Worm (Caenorhabditis elegans): Measurements from ENCODE around the gene T27D12.6.

T27D12.6 gene

DNA sequence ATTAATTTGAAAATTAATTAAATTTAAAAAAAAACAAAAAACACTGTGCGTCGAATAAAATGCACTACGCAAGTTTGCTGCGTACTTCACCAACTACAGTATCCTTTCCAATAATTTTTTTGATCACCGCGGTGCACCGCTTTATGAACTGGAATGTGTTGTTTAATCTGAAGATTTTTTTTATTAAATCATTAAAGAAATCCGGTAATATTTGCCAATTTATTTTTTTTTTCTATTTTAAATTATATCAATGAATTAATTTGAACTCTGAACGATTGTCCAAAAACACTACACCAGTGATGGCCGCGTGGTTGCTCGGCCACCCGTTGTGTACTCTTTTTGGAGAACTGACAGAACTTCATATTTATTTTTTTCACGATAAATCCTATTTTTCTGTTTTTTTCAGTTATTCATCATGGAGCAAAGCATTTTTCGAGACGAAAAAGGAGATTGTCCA lies 25.3 kb downstream of the T27D12.6 start, which contains the start of gene K12D12.5:
K12D12.5 (plus strand) TSS at position 407 of the 457 bp plus-strand sequence.
- TF ChIP-seq ztf-16 (tag; optimal IDR thresholded peaks at IDR 0.05) (no peak), eyg-1 (tag; optimal IDR thresholded peaks at IDR 0.05) (no peak), K09A11.1 (tag; optimal IDR thresholded peaks at IDR 0.05; ENCODE audit: insufficient read depth) (no peak), pha-4 (tag; optimal IDR thresholded peaks at IDR 0.05) (no peak), ceh-14 (tag; optimal IDR thresholded peaks at IDR 0.05) (no peak), ttx-3 (tag; optimal IDR thresholded peaks at IDR 0.05) (no peak), lin-11 (tag; optimal IDR thresholded peaks at IDR 0.05) (no peak), unc-86 (tag; optimal IDR thresholded peaks at IDR 0.05) (no peak), pqm-1 (tag; optimal IDR thresholded peaks at IDR 0.05) (no peak), mec-3 (tag; optimal IDR thresholded peaks at IDR 0.05; ENCODE audit: borderline replicate concordance) (no peak), hlh-15 (tag; optimal IDR thresholded peaks at IDR 0.05) (no peak), sox-2 (GFP tag; IDR thresholded peaks at IDR 0.05) (no peak), fkh-6 (tag; optimal IDR thresholded peaks at IDR 0.05) (no peak)

DNA sequence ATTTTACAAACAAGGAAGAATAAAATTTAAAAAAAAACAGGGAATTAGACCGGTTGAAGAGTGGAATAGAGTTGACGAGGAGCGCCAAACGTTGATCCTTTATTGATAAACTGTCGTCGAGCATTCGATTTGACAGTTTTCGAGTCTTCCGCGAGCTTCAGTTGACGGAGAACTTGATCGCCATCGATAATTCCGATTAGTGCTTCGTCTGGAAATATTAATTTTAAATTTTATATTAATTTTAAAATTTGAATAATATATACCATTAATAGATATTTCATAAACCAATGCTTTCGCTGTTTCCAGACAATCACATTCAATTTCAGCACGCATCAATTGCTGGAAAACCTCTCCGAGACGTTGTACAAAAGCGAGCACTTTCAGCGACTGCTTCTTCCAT lies 30.3 kb downstream of the T27D12.6 start, which contains the start of gene K12D12.4:
K12D12.4 (minus strand) TSS at position 101 of the 400 bp plus-strand sequence.
- TF ChIP-seq hlh-15 (tag; optimal IDR thresholded peaks at IDR 0.05), result no peak
- TF ChIP-seq ceh-18 (tag; optimal IDR thresholded peaks at IDR 0.05), result no peak
- no peak for TF ChIP-seq K09A11.1 (tag; optimal IDR thresholded peaks at IDR 0.05; ENCODE audit: insufficient read depth)
- no peak for TF ChIP-seq elt-4 (tag; optimal IDR thresholded peaks at IDR 0.05)
- no peak for TF ChIP-seq odd-2 (tag; optimal IDR thresholded peaks at IDR 0.05)

DNA sequence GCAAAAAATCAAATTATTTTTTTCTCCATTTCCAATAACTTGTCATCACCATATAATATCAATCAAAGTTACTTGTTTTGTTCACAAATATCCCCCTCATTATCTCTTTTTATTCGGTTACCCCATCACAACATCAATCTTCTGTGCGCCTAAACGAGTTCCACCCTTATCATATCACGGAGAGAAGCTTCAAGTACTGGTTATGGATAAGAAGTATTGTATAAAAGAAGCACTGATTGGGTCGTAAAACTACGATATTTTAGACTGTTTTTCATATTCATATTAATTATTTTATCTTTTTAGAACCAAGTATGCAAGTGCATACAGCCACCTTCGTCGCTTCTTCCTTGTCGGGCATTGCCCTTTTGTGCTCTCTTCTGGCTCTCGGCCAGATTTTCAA lies 32.9 kb downstream of the T27D12.6 start, which contains the start of gene col-84:
col-84 (plus strand) TSS at position 301 of the 400 bp plus-strand sequence.
- TF ChIP-seq tbx-7 (tag; optimal IDR thresholded peaks at IDR 0.05) (no peak), fkh-6 (tag; optimal IDR thresholded peaks at IDR 0.05) (no peak), che-1 (tag; optimal IDR thresholded peaks at IDR 0.05) (no peak), npax-4 (tag; optimal IDR thresholded peaks at IDR 0.05) (no peak), ceh-6 (GFP tag; optimal IDR thresholded peaks at IDR 0.05) (no peak), pros-1 (tag; optimal IDR thresholded peaks at IDR 0.05) (no peak), unc-3 (GFP tag; conservative IDR thresholded peaks at IDR 0.05) (no peak), unc-3 (tag; optimal IDR thresholded peaks at IDR 0.05) (no peak), ama-1 (optimal IDR thresholded peaks at IDR 0.05) (no peak), tbx-2 (tag; optimal IDR thresholded peaks at IDR 0.05) (no peak), unc-42 (tag; optimal IDR thresholded peaks at IDR 0.05) (no peak), ztf-16 (tag; optimal IDR thresholded peaks at IDR 0.05) (no peak), ceh-31 (tag; optimal IDR thresholded peaks at IDR 0.05) (no peak), ahr-1 (tag; optimal IDR thresholded peaks at IDR 0.05) (no peak), dve-1 (tag; optimal IDR thresholded peaks at IDR 0.05) (no peak), fkh-10 (GFP tag; optimal IDR thresholded peaks at IDR 0.05) (no peak), K02D7.2 (tag; optimal IDR thresholded peaks at IDR 0.05) (no peak), ceh-19 (GFP tag; optimal IDR thresholded peaks at IDR 0.05) (no peak), odd-2 (tag; optimal IDR thresholded peaks at IDR 0.05) (no peak), C08G9.2 (tag; optimal IDR thresholded peaks at IDR 0.05) (no peak), mec-3 (tag; optimal IDR thresholded peaks at IDR 0.05; ENCODE audit: borderline replicate concordance) (no peak)

DNA sequence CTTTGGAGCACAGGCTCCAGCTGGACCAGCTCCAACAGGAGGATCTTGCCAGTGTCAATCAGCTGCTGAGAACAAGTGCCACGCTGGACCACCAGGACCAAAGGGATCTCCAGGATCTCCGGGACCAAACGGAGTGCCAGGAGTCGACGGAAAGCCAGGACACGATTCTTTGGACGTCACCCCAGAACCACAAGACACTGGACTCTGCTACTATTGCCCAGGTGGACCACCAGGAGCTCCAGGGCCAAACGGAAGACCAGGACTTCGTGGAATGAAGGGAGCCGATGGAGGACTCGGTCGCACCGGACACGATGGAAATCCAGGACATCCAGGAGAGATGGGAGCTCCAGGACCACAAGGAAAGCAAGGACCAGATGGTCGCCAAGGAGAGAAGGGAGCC lies 33.6 kb downstream of the T27D12.6 start:
- TF ChIP-seq madf-2 (tag; optimal IDR thresholded peaks at IDR 0.05) (no peak), mec-3 (tag; optimal IDR thresholded peaks at IDR 0.05; ENCODE audit: borderline replicate concordance) (peak; percentile 46)

DNA sequence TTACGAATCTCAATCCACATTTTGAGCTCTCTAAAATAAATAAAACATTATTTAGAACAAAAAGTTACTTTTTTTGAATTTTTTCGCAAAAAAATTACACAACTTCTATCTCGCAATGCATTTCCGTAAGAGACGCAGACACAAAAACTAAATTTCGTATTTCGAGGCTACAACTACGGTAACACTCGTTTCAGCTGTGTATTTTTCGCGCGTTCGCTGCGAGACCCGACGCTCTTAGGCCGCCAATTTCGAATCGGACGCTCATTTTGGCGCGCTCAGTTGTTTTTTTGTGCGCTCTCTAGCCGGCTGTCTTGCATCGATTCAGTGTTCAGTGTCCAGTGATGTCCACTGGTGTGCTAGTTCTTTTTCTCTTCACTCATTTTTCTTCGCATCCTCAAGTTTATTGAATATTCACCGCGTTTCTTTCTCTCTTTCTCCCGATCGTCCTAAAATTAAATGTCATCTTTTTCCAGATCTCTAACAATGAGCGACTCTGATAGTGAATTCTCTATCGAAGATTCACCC lies 39.4 kb downstream of the T27D12.6 start, which contains the start of the genes npp-3 and top-2:
npp-3 (minus strand) TSS at position 115 of the 525 bp plus-strand sequence.
top-2 (plus strand) TSS at position 475 of the 525 bp plus-strand sequence.
- TF ChIP-seq tbx-7 (tag; optimal IDR thresholded peaks at IDR 0.05), result no peak
- no peak for TF ChIP-seq ceh-6 (GFP tag; optimal IDR thresholded peaks at IDR 0.05)
- no peak for TF ChIP-seq fkh-10 (GFP tag; optimal IDR thresholded peaks at IDR 0.05)
- TF ChIP-seq gmeb-2 (tag; optimal IDR thresholded peaks at IDR 0.05), result no peak
- no peak for TF ChIP-seq ceh-14 (tag; optimal IDR thresholded peaks at IDR 0.05)
- no peak for TF ChIP-seq che-1 (tag; optimal IDR thresholded peaks at IDR 0.05)
- TF ChIP-seq elt-2 (tag; optimal IDR thresholded peaks at IDR 0.05), result no peak
- TF ChIP-seq ets-4 (tag; optimal IDR thresholded peaks at IDR 0.05), result no peak
- TF ChIP-seq lim-6 (tag; optimal IDR thresholded peaks at IDR 0.05), result no peak
- no peak for TF ChIP-seq hlh-8 (tag; optimal IDR thresholded peaks at IDR 0.05)
- no peak for TF ChIP-seq eyg-1 (tag; optimal IDR thresholded peaks at IDR 0.05)
- no peak for TF ChIP-seq K09A11.1 (tag; optimal IDR thresholded peaks at IDR 0.05; ENCODE audit: insufficient read depth)
- TF ChIP-seq ceh-2 (tag; optimal IDR thresholded peaks at IDR 0.05), result no peak
- no peak for TF ChIP-seq sox-4 (tag; optimal IDR thresholded peaks at IDR 0.05)
- peak; percentile 59 for TF ChIP-seq tbx-2 (tag; optimal IDR thresholded peaks at IDR 0.05)
- TF ChIP-seq nfya-1 (tag; optimal IDR thresholded peaks at IDR 0.05), result peak; percentile 96
- no peak for TF ChIP-seq ceh-9 (tag; optimal IDR thresholded peaks at IDR 0.05)
- peak; percentile 58 for TF ChIP-seq ceh-34 (tag; optimal IDR thresholded peaks at IDR 0.05)
- no peak for TF ChIP-seq ttx-3 (tag; optimal IDR thresholded peaks at IDR 0.05)
- peak; percentile 80 for TF ChIP-seq ceh-18 (tag; optimal IDR thresholded peaks at IDR 0.05)
- TF ChIP-seq C08G9.2 (tag; optimal IDR thresholded peaks at IDR 0.05), result no peak

Measured in whole organism, late embryonic.